Worm (Caenorhabditis elegans): Measurements from ENCODE around the gene R12B2.6.

ce11 chrIII:5812672-5813071 is 21.3 kb downstream of the R12B2.6 start:
- TF ChIP-seq ets-7 (tag; optimal IDR thresholded peaks at IDR 0.05): no peak
- TF ChIP-seq hnd-1 (tag; optimal IDR thresholded peaks at IDR 0.05): no peak
- no peak for TF ChIP-seq hmg-4 (GFP tag; optimal IDR thresholded peaks at IDR 0.05)
- TF ChIP-seq scrt-1 (GFP tag; IDR thresholded peaks at IDR 0.05): no peak
- no peak for TF ChIP-seq ama-1 (optimal IDR thresholded peaks at IDR 0.05)
- no peak for TF ChIP-seq B0310.2 (tag; optimal IDR thresholded peaks at IDR 0.05)
- TF ChIP-seq pes-1 (GFP tag; IDR thresholded peaks at IDR 0.05): no peak
- TF ChIP-seq tbx-11 (GFP tag; IDR thresholded peaks at IDR 0.05): no peak
